Worm (Caenorhabditis elegans): ENCODE measurements around the gene C35C5.10.

Gene C35C5.10

ce11 chrX:11592539-11592938 lies 36.5 kb downstream of the C35C5.10 start:
- TF ChIP-seq aly-2 (tag; optimal IDR thresholded peaks at IDR 0.05) (no peak), C34F6.9 (tag; optimal IDR thresholded peaks at IDR 0.05) (no peak), R02D3.7 (tag; optimal IDR thresholded peaks at IDR 0.05) (no peak), ceh-16 (tag; optimal IDR thresholded peaks at IDR 0.05) (no peak), zag-1 (tag; optimal IDR thresholded peaks at IDR 0.05) (no peak)

ce11 chrX:11596876-11597275 lies 40.8 kb downstream of the C35C5.10 start:
- TF ChIP-seq ztf-11 (tag; optimal IDR thresholded peaks at IDR 0.05): no peak
- TF ChIP-seq sma-9 (GFP tag; optimal IDR thresholded peaks at IDR 0.05): no peak
- TF ChIP-seq sma-9 (tag; optimal IDR thresholded peaks at IDR 0.05): no peak
- TF ChIP-seq nhr-25 (tag; optimal IDR thresholded peaks at IDR 0.05): no peak
- no peak for TF ChIP-seq fos-1 (tag; optimal IDR thresholded peaks at IDR 0.05)
- no peak for TF ChIP-seq nhr-21 (tag; optimal IDR thresholded peaks at IDR 0.05)

- TF ChIP-seq nhr-6 (tag; optimal IDR thresholded peaks at IDR 0.05) (no peak), nhr-21 (tag; optimal IDR thresholded peaks at IDR 0.05) (no peak), mbf-1 (tag; optimal IDR thresholded peaks at IDR 0.05) (no peak), R02D3.7 (tag; optimal IDR thresholded peaks at IDR 0.05) (no peak), nhr-129 (tag; optimal IDR thresholded peaks at IDR 0.05) (no peak), F13H6.1 (tag; optimal IDR thresholded peaks at IDR 0.05) (no peak), unc-55 (GFP tag; optimal IDR thresholded peaks at IDR 0.05) (no peak), mab-5 (tag; optimal IDR thresholded peaks at IDR 0.05) (no peak), crh-2 (tag; optimal IDR thresholded peaks at IDR 0.05) (no peak), peb-1 (tag; optimal IDR thresholded peaks at IDR 0.05) (no peak)
Observed at ce11 chrX:11598839-11599238, 42.8 kb downstream of the C35C5.10 start.

- no peak for TF ChIP-seq mdl-1 (tag; optimal IDR thresholded peaks at IDR 0.05)
- TF ChIP-seq alr-1 (tag; optimal IDR thresholded peaks at IDR 0.05): no peak
- TF ChIP-seq nhr-129 (tag; optimal IDR thresholded peaks at IDR 0.05): no peak
- TF ChIP-seq zag-1 (tag; optimal IDR thresholded peaks at IDR 0.05): no peak
- no peak for TF ChIP-seq lin-11 (tag; optimal IDR thresholded peaks at IDR 0.05)
- no peak for TF ChIP-seq Y55F3AM.14 (GFP tag; optimal IDR thresholded peaks at IDR 0.05)
- no peak for TF ChIP-seq ceh-82 (tag; optimal IDR thresholded peaks at IDR 0.05)
- TF ChIP-seq nhr-6 (tag; optimal IDR thresholded peaks at IDR 0.05): no peak
- no peak for TF ChIP-seq egl-27 (tag; optimal IDR thresholded peaks at IDR 0.05)
- TF ChIP-seq nhr-25 (tag; optimal IDR thresholded peaks at IDR 0.05): no peak
- TF ChIP-seq unc-55 (GFP tag; optimal IDR thresholded peaks at IDR 0.05): no peak
- no peak for TF ChIP-seq R02D3.7 (tag; optimal IDR thresholded peaks at IDR 0.05)
- no peak for TF ChIP-seq fos-1 (tag; optimal IDR thresholded peaks at IDR 0.05)
- TF ChIP-seq mbf-1 (tag; optimal IDR thresholded peaks at IDR 0.05): no peak
Observed at ce11 chrX:11600488-11601106, 44.6 kb downstream of the C35C5.10 start.

- TF ChIP-seq nhr-12 (tag; optimal IDR thresholded peaks at IDR 0.05) (no peak), F13H6.1 (tag; optimal IDR thresholded peaks at IDR 0.05) (peak; percentile 34), snpc-4 (tag; optimal IDR thresholded peaks at IDR 0.05) (no peak), mdl-1 (tag; optimal IDR thresholded peaks at IDR 0.05) (no peak), ama-1 (optimal IDR thresholded peaks at IDR 0.05) (peak; percentile 88), unc-39 (tag; optimal IDR thresholded peaks at IDR 0.05) (no peak), lin-11 (tag; optimal IDR thresholded peaks at IDR 0.05) (no peak), mbf-1 (tag; optimal IDR thresholded peaks at IDR 0.05) (peak; percentile 44), ZK546.5 (tag; optimal IDR thresholded peaks at IDR 0.05) (no peak), R02D3.7 (tag; optimal IDR thresholded peaks at IDR 0.05) (no peak), aly-2 (tag; optimal IDR thresholded peaks at IDR 0.05) (no peak), lin-39 (tag; optimal IDR thresholded peaks at IDR 0.05) (no peak), lin-13 (GFP tag; optimal IDR thresholded peaks at IDR 0.05) (peak; percentile 81), unc-62 (GFP tag; optimal IDR thresholded peaks at IDR 0.05) (no peak), nhr-11 (tag; optimal IDR thresholded peaks at IDR 0.05) (no peak), sma-9 (GFP tag; optimal IDR thresholded peaks at IDR 0.05) (no peak), sma-9 (tag; optimal IDR thresholded peaks at IDR 0.05) (no peak), elt-3 (tag; optimal IDR thresholded peaks at IDR 0.05) (no peak), skn-1 (tag; optimal IDR thresholded peaks at IDR 0.05) (no peak), sma-3 (GFP tag; optimal IDR thresholded peaks at IDR 0.05) (peak; percentile 51), crh-2 (tag; optimal IDR thresholded peaks at IDR 0.05) (peak; percentile 68), nhr-237 (tag; optimal IDR thresholded peaks at IDR 0.05) (no peak), lsy-2 (tag; optimal IDR thresholded peaks at IDR 0.05) (peak; percentile 47 to 75), gmeb-1 (tag; optimal IDR thresholded peaks at IDR 0.05) (peak; percentile 30), C34F6.9 (tag; optimal IDR thresholded peaks at IDR 0.05) (peak; percentile 49), nhr-6 (tag; optimal IDR thresholded peaks at IDR 0.05) (peak; percentile 69), ceh-82 (tag; optimal IDR thresholded peaks at IDR 0.05) (no peak), egl-27 (tag; optimal IDR thresholded peaks at IDR 0.05) (no peak), unc-55 (GFP tag; optimal IDR thresholded peaks at IDR 0.05) (peak; percentile 51), nhr-25 (tag; optimal IDR thresholded peaks at IDR 0.05) (peak; percentile 77), dmd-4 (tag; optimal IDR thresholded peaks at IDR 0.05) (no peak), nhr-129 (tag; optimal IDR thresholded peaks at IDR 0.05) (peak; percentile 10)
Observed at ce11 chrX:11603234-11604108, 47.4 kb downstream of the C35C5.10 start.

Measured in whole organism, L2 larva.